Worm (Caenorhabditis elegans): ENCODE measurements around the gene H13N06.2.

DNA sequence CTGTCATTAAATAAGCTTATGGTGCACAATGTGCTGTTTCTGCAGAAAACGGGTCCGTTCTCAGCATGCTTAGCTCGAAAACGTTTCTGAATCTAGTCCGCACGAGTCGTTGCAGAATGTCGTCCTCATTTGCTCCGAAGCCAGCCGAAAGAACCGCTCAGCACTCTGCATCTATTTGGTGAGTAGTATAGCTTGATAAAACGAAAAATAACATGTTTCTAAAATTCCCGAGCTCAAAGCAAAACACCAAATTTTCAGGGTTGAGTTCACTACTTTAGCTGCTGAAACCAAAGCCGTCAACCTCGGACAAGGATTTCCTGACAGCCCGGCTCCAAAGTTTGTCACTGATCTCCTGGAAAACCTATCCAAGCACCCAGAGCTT lies 46.2 kb upstream of the H13N06.2 start, which contains the start of gene nkat-3:
- TF ChIP-seq ama-1 (optimal IDR thresholded peaks at IDR 0.05) (no peak), flt-1 (GFP tag; IDR thresholded peaks at IDR 0.05) (no peak), tra-4 (tag; optimal IDR thresholded peaks at IDR 0.05) (no peak), scrt-1 (GFP tag; IDR thresholded peaks at IDR 0.05) (no peak), F13C5.2 (tag; optimal IDR thresholded peaks at IDR 0.05) (no peak), ceh-36 (tag; optimal IDR thresholded peaks at IDR 0.05) (no peak), ets-7 (tag; optimal IDR thresholded peaks at IDR 0.05) (no peak), B0310.2 (tag; optimal IDR thresholded peaks at IDR 0.05) (no peak), tbx-37 (GFP tag; conservative IDR thresholded peaks at IDR 0.05) (no peak), tbx-11 (GFP tag; IDR thresholded peaks at IDR 0.05) (no peak), aly-1 (tag; optimal IDR thresholded peaks at IDR 0.05) (no peak), hmbx-1 (tag; optimal IDR thresholded peaks at IDR 0.05) (no peak), hmg-4 (GFP tag; optimal IDR thresholded peaks at IDR 0.05) (no peak)

All from whole organism, early embryonic.